Fruit fly (Drosophila melanogaster): ENCODE results near the gene Vps24.

The Vps24 gene

dm6 chr3R:4333964-4334363, 23.2 kb upstream of the Vps24 start, which contains the start of gene CG9776 (continued):
- peak; percentile 58 for TF ChIP-seq CG7786 (GFP tag; optimal IDR thresholded peaks at IDR 0.05)
- no peak for TF ChIP-seq Deaf1 (tag; optimal IDR thresholded peaks at IDR 0.05)
- no peak for TF ChIP-seq pita (GFP tag; optimal IDR thresholded peaks at IDR 0.05)
- no peak for TF ChIP-seq crol (GFP tag; IDR thresholded peaks at IDR 0.05)
- TF ChIP-seq abd-A (tag; optimal IDR thresholded peaks at IDR 0.05): no peak
- peak; percentile 97 for TF ChIP-seq CG42726 (GFP tag; IDR thresholded peaks at IDR 0.05; ENCODE audit: partially characterized antibody)
- no peak for TF ChIP-seq gsb-n (tag; optimal IDR thresholded peaks at IDR 0.05)
- peak in 1 of 3 experiments; percentile 97 for TF ChIP-seq lola (GFP tag; optimal IDR thresholded peaks at IDR 0.05)
- no peak for TF ChIP-seq CG6854 (GFP tag; optimal IDR thresholded peaks at IDR 0.05)
- no peak for TF ChIP-seq Hand (GFP tag; optimal IDR thresholded peaks at IDR 0.05)
- TF ChIP-seq Dp (GFP tag; optimal IDR thresholded peaks at IDR 0.05): peak; percentile 48
- TF ChIP-seq CG10267 (tag; optimal IDR thresholded peaks at IDR 0.05): peak; percentile 75
- peak; percentile 82 for TF ChIP-seq CG17829 (tag; optimal IDR thresholded peaks at IDR 0.05)
- TF ChIP-seq nerfin-2 (GFP tag; IDR thresholded peaks at IDR 0.05; ENCODE audit: partially characterized antibody): peak; percentile 95
- TF ChIP-seq ranshi (GFP tag; IDR thresholded peaks at IDR 0.05): peak; percentile 54; the same call in 1 of the 2 replicates
- TF ChIP-seq danr (GFP tag; IDR thresholded peaks at IDR 0.05): no peak
- peak; percentile 15 for TF ChIP-seq CG18011 (GFP tag; optimal IDR thresholded peaks at IDR 0.05)
- TF ChIP-seq tin (GFP tag; optimal IDR thresholded peaks at IDR 0.05): peak; percentile 47
- no peak for TF ChIP-seq Meics (GFP tag; optimal IDR thresholded peaks at IDR 0.05)
- no peak for TF ChIP-seq fd102C (GFP tag; optimal IDR thresholded peaks at IDR 0.05)
- TF ChIP-seq CG33213 (GFP tag; optimal IDR thresholded peaks at IDR 0.05): peak; percentile 86
- TF ChIP-seq H2.0 (GFP tag; IDR thresholded peaks at IDR 0.05): no peak
- no peak for TF ChIP-seq CG14667 (GFP tag; IDR thresholded peaks at IDR 0.05)
- peak; percentile 70 for TF ChIP-seq Neu2 (GFP tag; optimal IDR thresholded peaks at IDR 0.05; ENCODE audit: borderline replicate concordance)
- peak; percentile 66 for TF ChIP-seq Hsf (GFP tag; optimal IDR thresholded peaks at IDR 0.05)
- no peak for TF ChIP-seq Blimp-1 (GFP tag; optimal IDR thresholded peaks at IDR 0.05)
- TF ChIP-seq ham (GFP tag; IDR thresholded peaks at IDR 0.05): no peak
- no peak for TF ChIP-seq esg (GFP tag; conservative IDR thresholded peaks at IDR 0.05)
- TF ChIP-seq nmo (GFP tag; optimal IDR thresholded peaks at IDR 0.05): peak; percentile 78
- TF ChIP-seq Ssrp (tag; optimal IDR thresholded peaks at IDR 0.05): peak; percentile 64
- peak; percentile 97 for TF ChIP-seq tna (GFP tag; IDR thresholded peaks at IDR 0.05; ENCODE audit: partially characterized antibody)
- peak; percentile 98 for TF ChIP-seq Opbp (GFP tag; IDR thresholded peaks at IDR 0.05; ENCODE audit: partially characterized antibody)
- TF ChIP-seq lab (GFP tag; optimal IDR thresholded peaks at IDR 0.05): no peak
- no peak for TF ChIP-seq btn (GFP tag; optimal IDR thresholded peaks at IDR 0.05)
- no peak for TF ChIP-seq Fer1 (GFP tag; optimal IDR thresholded peaks at IDR 0.05)
- peak; percentile 52 for TF ChIP-seq CG1602 (GFP tag; optimal IDR thresholded peaks at IDR 0.05)
- TF ChIP-seq Taf1 (GFP tag; IDR thresholded peaks at IDR 0.05): no peak
- TF ChIP-seq CG11504 (tag; optimal IDR thresholded peaks at IDR 0.05): no peak
- no peak for TF ChIP-seq CG12769 (tag; optimal IDR thresholded peaks at IDR 0.05)
- peak; percentile 59; the same call in 1 of the 3 replicates for TF ChIP-seq Mrtf (GFP tag; IDR thresholded peaks at IDR 0.05)
- no peak for TF ChIP-seq CG14965 (GFP tag; optimal IDR thresholded peaks at IDR 0.05; ENCODE audit: borderline replicate concordance)
- no peak for TF ChIP-seq Fer3 (tag; optimal IDR thresholded peaks at IDR 0.05)
- no peak for TF ChIP-seq yki (optimal IDR thresholded peaks at IDR 0.05)
- no peak for TF ChIP-seq cg (GFP tag; optimal IDR thresholded peaks at IDR 0.05)
- TF ChIP-seq p53 (GFP tag; optimal IDR thresholded peaks at IDR 0.05): peak; percentile 74
- TF ChIP-seq sqz (GFP tag; optimal IDR thresholded peaks at IDR 0.05): no peak
- peak; percentile 61; the same call in 2 of the 3 replicates for TF ChIP-seq CG34422 (GFP tag; IDR thresholded peaks at IDR 0.05)
- TF ChIP-seq CG18619 (GFP tag; optimal IDR thresholded peaks at IDR 0.05): no peak
- no peak for TF ChIP-seq wor (GFP tag; IDR thresholded peaks at IDR 0.05)
- TF ChIP-seq cas (GFP tag; IDR thresholded peaks at IDR 0.05): no peak
